Worm (Caenorhabditis elegans) whole organism, late embryonic: ENCODE data around the gene K11H12.11.

Experiments used
- C38D4.7 ChIP-seq: fragments of 200-800 bp; sonication (Bioruptor generic); optimal IDR thresholded peaks from 2 replicates; lab custom pipeline; 2018; ENCODE audit warnings: mild to moderate bottlenecking, missing genetic modification characterization, moderate library complexity, missing compliant biosample characterization
- T23F11.4 ChIP-seq: fragments of 200-800 bp; sonication (Bioruptor generic); optimal IDR thresholded peaks from 2 replicates; lab custom pipeline; 2018; ENCODE audit warnings: mild to moderate bottlenecking, missing genetic modification characterization, missing compliant biosample characterization
- ahr-1 ChIP-seq: sonication (generic microtip); optimal IDR thresholded peaks from 2 replicates; lab custom pipeline; 2016; ENCODE audit warnings: missing genetic modification characterization, missing compliant biosample characterization
- ceh-18 ChIP-seq: sonication (generic microtip); optimal IDR thresholded peaks from 2 replicates; lab custom pipeline; 2016; ENCODE audit warnings: missing genetic modification characterization, missing compliant biosample characterization
- ceh-19 ChIP-seq: fragments of 200-800 bp; sonication (Bioruptor generic); optimal IDR thresholded peaks from 2 replicates; lab custom pipeline; 2018; ENCODE audit warnings: mild to moderate bottlenecking, missing genetic modification characterization, missing compliant biosample characterization
- ceh-2 ChIP-seq: sonication (generic microtip); optimal IDR thresholded peaks from 2 replicates; lab custom pipeline; 2016; ENCODE audit warnings: missing genotype, missing genetic modification characterization, missing compliant biosample characterization
- ceh-24 ChIP-seq: sonication (generic microtip); optimal IDR thresholded peaks from 2 replicates; lab custom pipeline; 2016; ENCODE audit warnings: mild to moderate bottlenecking, missing genetic modification characterization, missing compliant biosample characterization
- ceh-31 ChIP-seq: sonication (generic microtip); optimal IDR thresholded peaks from 2 replicates; lab custom pipeline; 2016; ENCODE audit warnings: missing genetic modification characterization, missing compliant biosample characterization
- ceh-34 ChIP-seq: sonication (generic microtip); optimal IDR thresholded peaks from 2 replicates; lab custom pipeline; 2016; ENCODE audit warnings: mild to moderate bottlenecking, missing genetic modification characterization, missing compliant biosample characterization
- ceh-48 ChIP-seq: sonication (generic microtip); optimal IDR thresholded peaks from 2 replicates; lab custom pipeline; 2016; ENCODE audit warnings: missing genetic modification characterization, inconsistent platforms, missing compliant biosample characterization
- ceh-6 ChIP-seq: fragments of 200-800 bp; sonication (Bioruptor generic); optimal IDR thresholded peaks from 2 replicates; lab custom pipeline; 2018; ENCODE audit warnings: mild to moderate bottlenecking, missing genetic modification characterization, missing compliant biosample characterization
- ceh-9 ChIP-seq: sonication (generic microtip); optimal IDR thresholded peaks from 2 replicates; lab custom pipeline; 2016; ENCODE audit warnings: mild to moderate bottlenecking, missing genetic modification characterization, inconsistent platforms, missing compliant biosample characterization
- che-1 ChIP-seq: sonication (generic microtip); optimal IDR thresholded peaks from 2 replicates; lab custom pipeline; 2016; ENCODE audit warnings: mild to moderate bottlenecking, missing genetic modification characterization, missing compliant biosample characterization
- dmd-4 ChIP-seq: sonication (generic microtip); optimal IDR thresholded peaks from 2 replicates; lab custom pipeline; 2016; ENCODE audit warnings: borderline replicate concordance, missing genetic modification characterization, missing compliant biosample characterization
- eyg-1 ChIP-seq: sonication (generic microtip); optimal IDR thresholded peaks from 2 replicates; lab custom pipeline; 2016; ENCODE audit warnings: missing genotype, missing genetic modification characterization, missing compliant biosample characterization
- lim-6 ChIP-seq: sonication (generic microtip); optimal IDR thresholded peaks from 2 replicates; lab custom pipeline; 2016; ENCODE audit warnings: missing genetic modification characterization, missing compliant biosample characterization
- lin-11 ChIP-seq: fragments of 200-800 bp; sonication (Bioruptor generic); optimal IDR thresholded peaks from 2 replicates; lab custom pipeline; 2018; ENCODE audit warnings: mild to moderate bottlenecking, missing genetic modification characterization, missing compliant biosample characterization
- nhr-11 ChIP-seq: fragments of 150-350 bp; optimal IDR thresholded peaks from 2 replicates; lab custom pipeline; 2014; ENCODE audit warnings: missing biosample characterization, missing genetic modification characterization
- pha-4 ChIP-seq: fragments of 150-350 bp; optimal IDR thresholded peaks from 2 replicates; lab custom pipeline; 2018; ENCODE audit warnings: missing biosample characterization, missing genetic modification reagents, missing genetic modification characterization
- ref-2 ChIP-seq: sonication (generic microtip); optimal IDR thresholded peaks from 2 replicates; lab custom pipeline; 2016; ENCODE audit warnings: missing genetic modification characterization, missing compliant biosample characterization
- rnt-1 ChIP-seq: sonication (generic microtip); optimal IDR thresholded peaks from 2 replicates; lab custom pipeline; 2016; ENCODE audit warnings: missing genetic modification characterization, missing compliant biosample characterization
- tbx-2 ChIP-seq: sonication (generic microtip); optimal IDR thresholded peaks from 2 replicates; lab custom pipeline; 2016; ENCODE audit warnings: missing genetic modification characterization, missing compliant biosample characterization
- ttx-3 ChIP-seq: sonication (generic microtip); optimal IDR thresholded peaks from 2 replicates; lab custom pipeline; 2016; ENCODE audit warnings: missing genetic modification reagents, missing genetic modification characterization, missing compliant biosample characterization
- unc-42 ChIP-seq: sonication (generic microtip); optimal IDR thresholded peaks from 2 replicates; lab custom pipeline; 2016; ENCODE audit warnings: missing genotype, missing genetic modification characterization, missing compliant biosample characterization
- unc-86 ChIP-seq: sonication (generic microtip); optimal IDR thresholded peaks from 2 replicates; lab custom pipeline; 2016; ENCODE audit warnings: missing genetic modification characterization, missing compliant biosample characterization
- zip-5 ChIP-seq: sonication (generic microtip); optimal IDR thresholded peaks from 2 replicates; lab custom pipeline; 2016; ENCODE audit warnings: missing genetic modification characterization, missing compliant biosample characterization

The K11H12.11 gene

ce11 chrIV:620324-620723, 50.0 kb downstream of the K11H12.11 start (continued):
- TF ChIP-seq ceh-31 (peak; percentile 19), ref-2 (tag; lab: Kevin White, UChicago) (peak; percentile 66), nhr-11 (tag; lab: Kevin White, UChicago) (no peak), ceh-24 (tag; lab: Kevin White, UChicago) (no peak), ceh-18 (peak; percentile 53), ceh-6 (GFP tag; lab: Kevin White, UChicago) (peak; percentile 79), pha-4 (tag; lab: Kevin White, UChicago) (no peak), ceh-34 (peak; percentile 74), ttx-3 (peak; percentile 81), ceh-2 (tag; lab: Kevin White, UChicago) (peak; percentile 34), dmd-4 (tag; lab: Kevin White, UChicago) (no peak), ahr-1 (tag; lab: Kevin White, UChicago) (peak; percentile 22), lim-6 (tag; lab: Kevin White, UChicago) (no peak), eyg-1 (tag; lab: Kevin White, UChicago) (peak; percentile 5), che-1 (tag; lab: Kevin White, UChicago) (peak; percentile 67), unc-42 (tag; lab: Kevin White, UChicago) (no peak), T23F11.4 (GFP tag; lab: Kevin White, UChicago) (peak; percentile 37), unc-86 (tag; lab: Kevin White, UChicago) (peak; percentile 78), ceh-9 (tag; lab: Kevin White, UChicago) (peak; percentile 55), rnt-1 (tag; lab: Kevin White, UChicago) (peak; percentile 71), ceh-48 (peak; percentile 56), tbx-2 (tag; lab: Kevin White, UChicago) (peak; percentile 64), lin-11 (tag; lab: Kevin White, UChicago) (peak; percentile 72), zip-5 (tag; lab: Kevin White, UChicago) (peak; percentile 36), ceh-19 (peak; percentile 80)

- no peak for TF ChIP-seq C38D4.7
Observed at ce11 chrIV:619766-620165, 50.6 kb downstream of the K11H12.11 start.
